Fruit fly (Drosophila melanogaster) whole organism, embryonic: ENCODE data around the gene yrt.
A peak's percentile ranks its signal among the peaks of the same experiment; 100 is the strongest.

ENCODE experiments used
- Adf1 ChIP-seq: fragments of 200-800 bp; sonication (Bioruptor generic); IDR thresholded peaks from 2 replicates; pipeline ENCODE4 v1.3.6; 2022; ENCODE audit warnings: missing biosample characterization, missing genetic modification characterization
- CG12942 ChIP-seq: fragments of 200-800 bp; sonication (Bioruptor generic); optimal IDR thresholded peaks from 3 replicates; lab custom pipeline; 2016; ENCODE audit warnings: missing biosample characterization, missing genetic modification characterization
- CG13775 ChIP-seq: fragments of 200-800 bp; sonication (Bioruptor generic); optimal IDR thresholded peaks from 3 replicates; lab custom pipeline; 2017; ENCODE audit warnings: missing biosample characterization, mild to moderate bottlenecking, missing genetic modification characterization
- CG14965 ChIP-seq: fragments of 200-800 bp; sonication (Bioruptor generic); optimal IDR thresholded peaks from 2 replicates; lab custom pipeline; 2016; ENCODE audit warnings: missing biosample characterization, missing genetic modification characterization, borderline replicate concordance
- CG15601 ChIP-seq: fragments of 200-800 bp; sonication (Bioruptor generic); optimal IDR thresholded peaks from 3 replicates; lab custom pipeline; 2019; ENCODE audit warnings: missing biosample characterization, mild to moderate bottlenecking, missing genetic modification characterization, moderate library complexity
- CG16863 ChIP-seq: fragments of 200-800 bp; sonication (Bioruptor generic); optimal IDR thresholded peaks from 3 replicates; lab custom pipeline; 2016; ENCODE audit warnings: missing biosample characterization, missing genetic modification characterization
- CG17328 ChIP-seq: fragments of 200-800 bp; sonication (Bioruptor generic); IDR thresholded peaks from 2 replicates; pipeline ENCODE4 v1.3.6; 2022; ENCODE audit warnings: missing biosample characterization, missing genetic modification characterization
- CG17361 ChIP-seq: fragments of 200-800 bp; sonication (Bioruptor generic); IDR thresholded peaks from 3 replicates; pipeline ENCODE4 v1.3.6; 2022; ENCODE audit warnings: missing biosample characterization, missing genetic modification characterization
- CG17612 ChIP-seq: fragments of 200-800 bp; sonication (Bioruptor generic); IDR thresholded peaks from 2 replicates; pipeline ENCODE4 v1.3.6; 2022; ENCODE audit warnings: missing biosample characterization, missing genetic modification characterization
- CG3163 ChIP-seq: fragments of 200-800 bp; sonication (Bioruptor generic); optimal IDR thresholded peaks from 3 replicates; lab custom pipeline; 2016; ENCODE audit warnings: missing biosample characterization, missing genetic modification characterization
- CG3281 ChIP-seq: fragments of 200-800 bp; sonication (Bioruptor generic); optimal IDR thresholded peaks from 3 replicates; lab custom pipeline; 2017; ENCODE audit warnings: missing biosample characterization, mild to moderate bottlenecking, missing genetic modification characterization
- CG3407 ChIP-seq: fragments of 200-800 bp; sonication (Bioruptor generic); optimal IDR thresholded peaks from 2 replicates; lab custom pipeline; 2018; ENCODE audit warnings: missing biosample characterization, mild to moderate bottlenecking, missing genetic modification characterization
- CG3847 ChIP-seq: fragments of 200-800 bp; sonication (Bioruptor generic); IDR thresholded peaks from 2 replicates; pipeline ENCODE4 v1.3.6; 2022; ENCODE audit warnings: missing biosample characterization, missing genetic modification characterization
- CG3995 ChIP-seq: fragments of 200-800 bp; sonication (Bioruptor generic); optimal IDR thresholded peaks from 3 replicates; lab custom pipeline; 2016; ENCODE audit warnings: missing biosample characterization, missing genetic modification characterization
- CG4360 ChIP-seq: fragments of 200-800 bp; sonication (Bioruptor generic); IDR thresholded peaks from 2 replicates; pipeline ENCODE4 v1.3.6; 2022; ENCODE audit warnings: missing biosample characterization, missing genetic modification characterization
- CG5953 ChIP-seq: fragments of 200-800 bp; sonication (Bioruptor generic); IDR thresholded peaks from 2 replicates; pipeline ENCODE4 v1.3.6; 2022; ENCODE audit warnings: missing biosample characterization, missing genetic modification characterization
- CG6791 ChIP-seq: fragments of 200-800 bp; sonication (Bioruptor generic); IDR thresholded peaks from 3 replicates; pipeline ENCODE4 v1.3.6; 2022; ENCODE audit warnings: missing biosample characterization, missing genetic modification characterization; ENCODE audit not compliant: partially characterized antibody
- CG8944 ChIP-seq: fragments of 200-800 bp; sonication (Bioruptor generic); optimal IDR thresholded peaks from 3 replicates; lab custom pipeline; 2016; ENCODE audit warnings: missing biosample characterization, missing genetic modification characterization
- Dek ChIP-seq: fragments of 200-800 bp; sonication (Bioruptor generic); optimal IDR thresholded peaks from 3 replicates; lab custom pipeline; 2019; ENCODE audit warnings: missing biosample characterization, mild to moderate bottlenecking, missing genetic modification characterization, moderate library complexity
- Dip2 ChIP-seq: fragments of 200-800 bp; sonication (Bioruptor generic); IDR thresholded peaks from 2 replicates; pipeline ENCODE4 v1.3.6; 2022; ENCODE audit warnings: missing biosample characterization, missing genetic modification characterization
- Ets65A ChIP-seq: fragments of 200-800 bp; sonication (Bioruptor generic); peaks from one replicate; lab custom pipeline; 2016; ENCODE audit warnings: missing biosample characterization, missing genetic modification characterization
- Nf-YC ChIP-seq: fragments of 200-800 bp; optimal IDR thresholded peaks from 3 replicates; lab custom pipeline; 2019; ENCODE audit warnings: missing biosample characterization, mild to moderate bottlenecking, missing genetic modification characterization, moderate library complexity
- Opbp ChIP-seq: fragments of 200-800 bp; sonication (Bioruptor generic); IDR thresholded peaks from 3 replicates; pipeline ENCODE4 v1.3.6; 2022; ENCODE audit warnings: missing biosample characterization, missing genetic modification characterization; ENCODE audit not compliant: partially characterized antibody
- Sin3A ChIP-seq: fragments of >200 bp; optimal IDR thresholded peaks from 2 replicates; lab custom pipeline; 2018
- Sry-β ChIP-seq: fragments of 200-800 bp; sonication (Bioruptor generic); optimal IDR thresholded peaks from 2 replicates; lab custom pipeline; 2018; ENCODE audit warnings: missing biosample characterization, mild to moderate bottlenecking, missing genetic modification characterization, moderate library complexity
- Trl ChIP-seq, 3 experiments: fragments of >200 bp in 2 of 3; fragments of 200-800 bp in 1 of 3; sonication (Bioruptor generic) in 1 of 3; optimal IDR thresholded peaks; 2 replicates in 1 of 3; 3 replicates in 2 of 3; lab custom pipeline; 2016 to 2017; ENCODE audit warnings: missing biosample characterization in 1 of 3, missing genetic modification characterization in 1 of 3
- al ChIP-seq: fragments of 200-800 bp; sonication (Bioruptor generic); IDR thresholded peaks from 2 replicates; pipeline ENCODE4 v1.3.6; 2022; ENCODE audit warnings: missing biosample characterization, missing genetic modification characterization
- az2 ChIP-seq: fragments of 200-800 bp; sonication (Bioruptor generic); optimal IDR thresholded peaks from 3 replicates; lab custom pipeline; 2016; ENCODE audit warnings: missing biosample characterization, missing genetic modification characterization
- bigmax ChIP-seq: fragments of 200-800 bp; sonication (Bioruptor generic); optimal IDR thresholded peaks from 2 replicates; lab custom pipeline; 2018; ENCODE audit warnings: missing biosample characterization, mild to moderate bottlenecking, missing genetic modification characterization
- cato ChIP-seq: fragments of 200-800 bp; sonication (Bioruptor generic); optimal IDR thresholded peaks from 2 replicates; lab custom pipeline; 2016; ENCODE audit warnings: missing biosample characterization, missing genetic modification characterization, borderline replicate concordance
- chinmo ChIP-seq: fragments of 200-800 bp; sonication (Bioruptor generic); IDR thresholded peaks from 4 replicates; pipeline ENCODE4 v1.3.6; 2022; ENCODE audit warnings: missing biosample characterization, missing genetic modification characterization; ENCODE audit not compliant: partially characterized antibody
- chn ChIP-seq: fragments of 200-800 bp; sonication (Bioruptor generic); optimal IDR thresholded peaks from 2 replicates; lab custom pipeline; 2016; ENCODE audit warnings: missing biosample characterization, missing genetic modification characterization
- crp ChIP-seq, 2 experiments: fragments of 200-800 bp; sonication (Bioruptor generic); optimal IDR thresholded peaks; 2 replicates in 1 of 2; 3 replicates in 1 of 2; lab custom pipeline; 2017; ENCODE audit warnings: missing biosample characterization in 2 of 2, missing genetic modification characterization in 2 of 2, mild to moderate bottlenecking in 1 of 2, moderate library complexity in 1 of 2
- dati ChIP-seq: fragments of 200-800 bp; sonication (Bioruptor generic); IDR thresholded peaks from 2 replicates; pipeline ENCODE4 v1.3.6; 2022; ENCODE audit warnings: missing biosample characterization, missing genetic modification characterization
- ems ChIP-seq: fragments of 200-800 bp; sonication (Bioruptor generic); optimal IDR thresholded peaks from 3 replicates; lab custom pipeline; 2016; ENCODE audit warnings: missing biosample characterization, missing genetic modification characterization
- eyg ChIP-seq: fragments of 200-800 bp; sonication (Bioruptor generic); optimal IDR thresholded peaks from 3 replicates; lab custom pipeline; 2016; ENCODE audit warnings: missing biosample characterization, missing genetic modification characterization
- grn ChIP-seq: fragments of 200-800 bp; sonication (Bioruptor generic); optimal IDR thresholded peaks from 3 replicates; lab custom pipeline; 2017; ENCODE audit warnings: missing biosample characterization, missing genetic modification characterization
- gt ChIP-seq: fragments of 200-800 bp; sonication (Bioruptor generic); IDR thresholded peaks from 2 replicates; pipeline ENCODE4 v1.3.6; 2022; ENCODE audit warnings: missing biosample characterization, missing genetic modification characterization
- kni ChIP-seq: fragments of 200-800 bp; sonication (Bioruptor generic); optimal IDR thresholded peaks from 3 replicates; lab custom pipeline; 2017; ENCODE audit warnings: mild to moderate bottlenecking, missing biosample characterization, missing genetic modification reagents, missing genetic modification characterization
- mam ChIP-seq: fragments of 200-800 bp; sonication (Bioruptor generic); optimal IDR thresholded peaks from 3 replicates; lab custom pipeline; 2016; ENCODE audit warnings: missing biosample characterization, missing genetic modification characterization
- ro ChIP-seq: fragments of 200-800 bp; sonication (Bioruptor generic); IDR thresholded peaks from 2 replicates; pipeline ENCODE4 v1.3.6; 2022; ENCODE audit warnings: missing biosample characterization, missing genetic modification characterization
- row ChIP-seq: fragments of 200-800 bp; sonication (Bioruptor generic); IDR thresholded peaks from 3 replicates; pipeline ENCODE4 v1.3.6; 2022; ENCODE audit warnings: missing biosample characterization, missing genetic modification characterization
- sens ChIP-seq: fragments of 200-800 bp; sonication (Bioruptor generic); peaks from one replicate; lab custom pipeline; 2016; ENCODE audit warnings: missing biosample characterization, missing genetic modification characterization
- tio ChIP-seq: fragments of 200-800 bp; sonication (Bioruptor generic); optimal IDR thresholded peaks from 2 replicates; lab custom pipeline; 2017; ENCODE audit warnings: missing biosample characterization, missing genetic modification characterization, inconsistent platforms
- toy ChIP-seq: fragments of 200-800 bp; sonication (Bioruptor generic); IDR thresholded peaks from 2 replicates; pipeline ENCODE4 v1.3.6; 2022; ENCODE audit warnings: missing biosample characterization, missing genetic modification characterization
- trem ChIP-seq: fragments of 200-800 bp; optimal IDR thresholded peaks from 3 replicates; lab custom pipeline; 2019; ENCODE audit warnings: missing biosample characterization, mild to moderate bottlenecking, missing genetic modification characterization, moderate library complexity
- trh ChIP-seq: fragments of 200-800 bp; sonication (Bioruptor generic); optimal IDR thresholded peaks from 2 replicates; lab custom pipeline; 2016; ENCODE audit warnings: missing biosample characterization, missing genetic modification characterization
- vvl ChIP-seq: fragments of 200-800 bp; sonication (Bioruptor generic); IDR thresholded peaks from 2 replicates; pipeline ENCODE4 v1.3.6; 2022; ENCODE audit warnings: missing biosample characterization, missing genetic modification characterization
- wdn ChIP-seq: fragments of 200-800 bp; sonication (Bioruptor generic); IDR thresholded peaks from 2 replicates; pipeline ENCODE4 v1.3.6; 2022; ENCODE audit warnings: missing biosample characterization, missing genetic modification characterization
- yki ChIP-seq: fragments of >200 bp; optimal IDR thresholded peaks from 3 replicates; lab custom pipeline; 2018

yrt gene

DNA sequence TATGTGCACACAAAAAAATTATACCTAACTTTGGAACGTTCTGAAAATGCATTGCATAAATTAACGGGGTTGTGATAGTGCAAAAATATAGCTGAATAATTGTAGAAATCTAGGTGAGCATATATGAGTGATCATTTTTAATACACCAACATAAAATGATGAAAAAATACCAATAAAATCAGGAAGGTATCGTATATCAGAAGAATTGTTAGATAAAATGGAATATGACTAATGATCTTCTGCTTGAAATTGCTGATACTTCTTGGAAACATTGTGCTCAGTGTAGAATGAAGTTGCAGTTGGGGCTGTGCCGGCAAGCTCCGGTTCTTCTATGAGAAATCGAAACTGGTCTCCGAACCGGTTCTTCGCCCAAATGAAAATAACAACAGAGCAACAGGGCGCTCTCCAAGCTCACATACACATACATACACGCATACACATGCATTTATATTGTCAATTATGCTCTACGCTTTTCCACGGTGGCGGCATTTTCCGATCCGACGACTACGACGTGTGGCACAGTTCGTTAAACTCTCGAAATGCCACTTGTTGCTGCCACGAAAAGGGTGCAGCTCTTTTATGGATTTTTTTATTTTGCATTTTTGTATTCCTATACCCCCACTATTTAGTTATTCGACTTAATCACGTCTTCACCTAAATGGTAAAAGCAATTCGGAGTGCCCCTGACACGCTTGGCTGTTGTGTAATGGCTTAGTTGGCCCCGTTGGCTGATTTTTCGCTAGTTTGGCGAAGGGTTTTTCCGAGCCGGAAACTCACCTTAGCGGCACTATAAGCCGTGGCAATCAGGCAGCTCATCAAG lies 33.7 kb downstream of the yrt start (continued):
- TF ChIP-seq CG13775 (peak; percentile 90), CG3407 (GFP tag; lab: Kevin White, UChicago) (peak; percentile 75), vvl (GFP tag; lab: Robert Waterston, UW) (peak; percentile 89), Trl (optimal IDR thresholded peaks at IDR 0.05; lab: Kevin White, UChicago) (peak; percentile 25 to 26), Trl (GFP tag; optimal IDR thresholded peaks at IDR 0.05; lab: Kevin White, UChicago) (peak; percentile 88), tio (GFP tag; lab: Kevin White, UChicago) (peak; percentile 92), Adf1 (0 out of 2 replicates have a peak, but pooled peaks have one; percentile 45), CG3163 (GFP tag; lab: Kevin White, UChicago) (peak; percentile 71), Dek (tag; lab: Kevin White, UChicago) (peak; percentile 88), wdn (GFP tag; lab: Robert Waterston, UW) (peak; percentile 53; the same call in 1 of the 2 replicates), row (GFP tag; lab: Robert Waterston, UW) (peak; percentile 88), CG6791 (GFP tag; lab: Robert Waterston, UW) (no peak), gt (0 out of 2 replicates have a peak, but pooled peaks have one; percentile 31), bigmax (GFP tag; lab: Kevin White, UChicago) (no peak), chn (GFP tag; lab: Kevin White, UChicago) (peak; percentile 91), CG8944 (GFP tag; lab: Kevin White, UChicago) (peak; percentile 86), ro (GFP tag; lab: Robert Waterston, UW) (peak; percentile 71; the same call in 1 of the 2 replicates), eyg (GFP tag; lab: Kevin White, UChicago) (peak; percentile 76), az2 (peak; percentile 90), CG3281 (GFP tag; lab: Kevin White, UChicago) (peak; percentile 84), CG16863 (GFP tag; lab: Kevin White, UChicago) (peak; percentile 90), crp (GFP tag; optimal IDR thresholded peaks at IDR 0.05; lab: Kevin White, UChicago) (peak in 1 of 2 experiments; percentile 53), mam (GFP tag; lab: Kevin White, UChicago) (peak; percentile 86), Dip2 (GFP tag; lab: Robert Waterston, UW) (no peak), Sry-β (GFP tag; lab: Kevin White, UChicago) (peak; percentile 49), toy (GFP tag; lab: Robert Waterston, UW) (peak; percentile 53; the same call in 1 of the 2 replicates), CG17328 (GFP tag; lab: Robert Waterston, UW) (peak; percentile 71), sens (GFP tag; lab: Kevin White, UChicago) (peak; percentile 99), al (GFP tag; lab: Robert Waterston, UW) (peak; percentile 83), CG17612 (GFP tag; lab: Robert Waterston, UW) (peak; percentile 54), CG5953 (GFP tag; lab: Robert Waterston, UW) (peak; percentile 70), CG4360 (GFP tag; lab: Robert Waterston, UW) (0 out of 2 replicates have a peak, but pooled peaks have one; percentile 42), trem (tag; lab: Kevin White, UChicago) (peak; percentile 88), grn (peak; percentile 57), cato (peak; percentile 77), dati (GFP tag; lab: Robert Waterston, UW) (0 out of 2 replicates have a peak, but pooled peaks have one; percentile 23), CG3847 (peak; percentile 78), kni (peak; percentile 69), CG12942 (GFP tag; lab: Kevin White, UChicago) (peak; percentile 84), CG15601 (peak; percentile 83), Opbp (GFP tag; lab: Robert Waterston, UW) (no peak), CG14965 (peak; percentile 5), Ets65A (GFP tag; lab: Kevin White, UChicago) (peak; percentile 96), CG17361 (GFP tag; lab: Robert Waterston, UW) (peak; percentile 96), ems (peak; percentile 73), CG3995 (GFP tag; lab: Kevin White, UChicago) (peak; percentile 28), yki (lab: Kevin White, UChicago) (no peak), trh (GFP tag; lab: Kevin White, UChicago) (peak; percentile 77), chinmo (GFP tag; lab: Robert Waterston, UW) (no peak), Nf-YC (tag; lab: Kevin White, UChicago) (peak; percentile 74), Sin3A (lab: Kevin White, UChicago) (no peak)
